Worm (Caenorhabditis elegans) whole organism, mixed stage, embryonic: ENCODE measurements around the gene rack-1.

Experiments used
- M03D4.4 ChIP-seq: sonication (generic microtip); optimal IDR thresholded peaks from 2 replicates; lab custom pipeline; 2017; ENCODE audit warnings: mild to moderate bottlenecking, missing genetic modification characterization, missing compliant biosample characterization
- bed-3 ChIP-seq: fragments of 200-800 bp; sonication (Bioruptor generic); optimal IDR thresholded peaks from 3 replicates; lab custom pipeline; 2018; ENCODE audit warnings: mild to moderate bottlenecking, missing genetic modification characterization, moderate library complexity, missing compliant biosample characterization
- ceh-39 ChIP-seq: fragments of 150-350 bp; optimal IDR thresholded peaks from 2 replicates; lab custom pipeline; 2014; ENCODE audit warnings: missing biosample characterization, missing genetic modification characterization
- ceh-43 ChIP-seq: fragments of 200-800 bp; sonication (Bioruptor generic); optimal IDR thresholded peaks from 2 replicates; lab custom pipeline; 2018; ENCODE audit warnings: mild to moderate bottlenecking, missing genetic modification characterization, moderate library complexity, missing compliant biosample characterization
- ceh-83 ChIP-seq: fragments of 200-800 bp; sonication (Bioruptor generic); optimal IDR thresholded peaks from 2 replicates; lab custom pipeline; 2018; ENCODE audit warnings: mild to moderate bottlenecking, missing genetic modification characterization, missing compliant biosample characterization
- ces-1 ChIP-seq: fragments of 150-350 bp; optimal IDR thresholded peaks from 2 replicates; lab custom pipeline; 2014; ENCODE audit warnings: missing biosample characterization, missing genetic modification reagents, missing genetic modification characterization
- cnd-1 ChIP-seq: fragments of 200-800 bp; sonication (Bioruptor generic); optimal IDR thresholded peaks from 2 replicates; lab custom pipeline; 2018; ENCODE audit warnings: mild to moderate bottlenecking, missing genetic modification characterization, missing compliant biosample characterization
- drap-1 ChIP-seq: fragments of 200-800 bp; sonication (Bioruptor generic); optimal IDR thresholded peaks from 3 replicates; lab custom pipeline; 2018; ENCODE audit warnings: mild to moderate bottlenecking, missing genetic modification characterization, missing compliant biosample characterization
- elt-1 ChIP-seq: sonication (generic microtip); optimal IDR thresholded peaks from 2 replicates; lab custom pipeline; 2017; ENCODE audit warnings: missing genetic modification characterization, mild to moderate bottlenecking, missing compliant biosample characterization, antibody characterized with exemption, moderate library complexity, borderline replicate concordance; ENCODE audit not compliant: insufficient read depth
- ham-2 ChIP-seq: fragments of 200-800 bp; sonication (Bioruptor generic); optimal IDR thresholded peaks from 2 replicates; lab custom pipeline; 2018; ENCODE audit warnings: mild to moderate bottlenecking, missing genetic modification characterization, missing compliant biosample characterization
- hlh-1 ChIP-seq: fragments of 150-350 bp; optimal IDR thresholded peaks from 2 replicates; lab custom pipeline; 2014; ENCODE audit warnings: missing biosample characterization, missing genetic modification reagents, missing genetic modification characterization
- lin-13 ChIP-seq: fragments of 150-350 bp; optimal IDR thresholded peaks from 2 replicates; lab custom pipeline; 2014; ENCODE audit warnings: missing biosample characterization, missing genetic modification characterization
- lin-32 ChIP-seq: fragments of 200-800 bp; sonication (Bioruptor generic); optimal IDR thresholded peaks from 2 replicates; lab custom pipeline; 2018; ENCODE audit warnings: mild to moderate bottlenecking, missing genetic modification characterization, missing compliant biosample characterization
- lsy-2 ChIP-seq: fragments of 150-350 bp; optimal IDR thresholded peaks from 2 replicates; lab custom pipeline; 2014; ENCODE audit warnings: missing biosample characterization, missing genetic modification characterization
- mab-5 ChIP-seq: fragments of 150-350 bp; optimal IDR thresholded peaks from 2 replicates; lab custom pipeline; 2014; ENCODE audit warnings: missing biosample characterization, missing genetic modification characterization
- mep-1 ChIP-seq: fragments of 150-350 bp; optimal IDR thresholded peaks from 2 replicates; lab custom pipeline; 2017; ENCODE audit warnings: missing biosample characterization, missing genetic modification reagents, missing genetic modification characterization, inconsistent platforms
- mls-2 ChIP-seq: sonication (generic microtip); optimal IDR thresholded peaks from 2 replicates; lab custom pipeline; 2016; ENCODE audit warnings: mild to moderate bottlenecking, missing genetic modification characterization, moderate library complexity, missing compliant biosample characterization
- nhr-12 ChIP-seq: fragments of 150-350 bp; optimal IDR thresholded peaks from 2 replicates; lab custom pipeline; 2014; ENCODE audit warnings: missing biosample characterization, missing genetic modification characterization
- nhr-2 ChIP-seq: fragments of 150-350 bp; optimal IDR thresholded peaks from 2 replicates; lab custom pipeline; 2014; ENCODE audit warnings: missing biosample characterization, missing genetic modification characterization
- nhr-237 ChIP-seq: fragments of 150-350 bp; optimal IDR thresholded peaks from 2 replicates; lab custom pipeline; 2014; ENCODE audit warnings: missing biosample characterization, missing genetic modification characterization
- nhr-76 ChIP-seq: sonication (generic microtip); optimal IDR thresholded peaks from 2 replicates; lab custom pipeline; 2017; ENCODE audit warnings: missing biosample characterization, missing genetic modification characterization
- pha-4 ChIP-seq: fragments of 150-350 bp; optimal IDR thresholded peaks from 2 replicates; lab custom pipeline; 2018; ENCODE audit warnings: missing biosample characterization, missing genetic modification reagents, missing genetic modification characterization
- sem-2 ChIP-seq: fragments of 200-800 bp; sonication (Bioruptor generic); optimal IDR thresholded peaks from 2 replicates; lab custom pipeline; 2018; ENCODE audit warnings: mild to moderate bottlenecking, missing genetic modification characterization, missing compliant biosample characterization
- snpc-4 ChIP-seq: fragments of 150-350 bp; optimal IDR thresholded peaks from 2 replicates; lab custom pipeline; 2014; ENCODE audit warnings: missing biosample characterization, missing genetic modification characterization
- sptf-1 ChIP-seq: sonication (generic microtip); optimal IDR thresholded peaks from 2 replicates; lab custom pipeline; 2017; ENCODE audit warnings: mild to moderate bottlenecking, missing genetic modification characterization, moderate library complexity, missing compliant biosample characterization
- tbx-8 ChIP-seq: fragments of 200-800 bp; sonication (Bioruptor generic); optimal IDR thresholded peaks from 2 replicates; lab custom pipeline; 2018; ENCODE audit warnings: mild to moderate bottlenecking, missing genetic modification characterization, moderate library complexity, missing compliant biosample characterization
- unc-120 ChIP-seq: sonication (generic microtip); optimal IDR thresholded peaks from 2 replicates; lab custom pipeline; 2017; ENCODE audit warnings: missing genetic modification characterization, missing compliant biosample characterization; ENCODE audit not compliant: poor library complexity, severe bottlenecking
- unc-39 ChIP-seq: fragments of 150-350 bp; optimal IDR thresholded peaks from 2 replicates; lab custom pipeline; 2014; ENCODE audit warnings: missing biosample characterization, missing genetic modification characterization
- unc-62 ChIP-seq: fragments of 150-350 bp; optimal IDR thresholded peaks from 2 replicates; lab custom pipeline; 2014; ENCODE audit warnings: missing biosample characterization, missing genetic modification reagents, missing genetic modification characterization
- zip-8 ChIP-seq: fragments of 150-350 bp; optimal IDR thresholded peaks from 2 replicates; lab custom pipeline; 2014; ENCODE audit warnings: missing biosample characterization, missing genetic modification characterization
- ztf-11 ChIP-seq: fragments of 150-350 bp; optimal IDR thresholded peaks from 2 replicates; lab custom pipeline; 2014; ENCODE audit warnings: missing biosample characterization, missing genetic modification characterization

The rack-1 gene

DNA sequence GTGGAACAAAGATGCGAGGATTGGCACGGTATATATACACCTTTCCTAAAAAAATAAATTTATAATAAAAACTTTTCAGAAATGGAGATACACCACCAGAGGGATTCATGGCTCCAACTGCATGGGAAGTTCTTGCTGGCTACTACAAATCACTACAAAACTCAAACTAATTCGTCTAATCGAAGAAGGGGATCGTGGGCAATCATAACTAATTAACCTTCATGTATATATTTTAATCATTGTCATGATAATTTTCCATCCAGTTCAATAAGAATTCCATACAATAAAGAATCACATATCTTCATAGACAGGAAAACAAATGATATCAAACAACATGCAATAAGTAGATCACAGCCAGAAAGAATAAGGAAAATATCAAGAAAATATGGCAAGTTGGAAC lies 12.4 kb upstream of the rack-1 start:
- TF ChIP-seq unc-62 (GFP tag; lab: Kevin White, UChicago) (no peak), drap-1 (GFP tag; lab: Kevin White, UChicago) (no peak), ceh-39 (tag; lab: Kevin White, UChicago) (no peak), unc-39 (no peak), nhr-76 (no peak), bed-3 (no peak), lin-13 (tag; lab: Kevin White, UChicago) (no peak)

- TF ChIP-seq ces-1 (GFP tag; lab: Kevin White, UChicago), result peak; percentile 99
- no peak for TF ChIP-seq lsy-2
Observed at ce11 chrIV:10170808-10171207, 5.7 kb upstream of the rack-1 start.

DNA sequence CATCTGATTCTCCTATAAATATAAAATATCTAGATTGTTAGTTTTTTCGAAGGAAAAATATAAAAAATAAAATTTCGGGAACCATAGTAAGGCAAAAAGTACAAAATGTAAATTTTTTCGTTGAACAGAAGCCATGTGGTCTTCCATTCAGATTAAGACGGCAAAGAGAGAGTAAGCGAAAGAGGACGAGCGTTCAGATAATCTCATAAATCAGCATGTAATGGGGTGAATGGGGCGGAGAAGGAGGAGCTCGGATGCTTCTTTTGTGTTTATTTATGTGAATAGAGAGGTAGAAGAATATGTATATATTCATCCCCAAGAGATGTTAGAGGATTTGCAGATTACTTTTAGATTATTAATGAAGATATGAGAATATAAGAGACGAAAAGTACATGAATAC lies 2.2 kb upstream of the rack-1 start, which contains the start of gene pxf-1:
TSS of gene pxf-1 (minus strand) at position 14 of the 400 bp plus-strand sequence.
- TF ChIP-seq nhr-12 (no peak), ces-1 (GFP tag; lab: Kevin White, UChicago) (peak; percentile 59)

ce11 chrIV:10174932-10175732 lies 1.3 kb upstream of the rack-1 start:
- no peak for TF ChIP-seq nhr-12
- peak; percentile 14 for TF ChIP-seq sptf-1 (tag; lab: Kevin White, UChicago)
- TF ChIP-seq pha-4 (tag; lab: Kevin White, UChicago), result peak; percentile 13
- TF ChIP-seq sem-2 (GFP tag; lab: Kevin White, UChicago), result no peak
- TF ChIP-seq ceh-43 (GFP tag; lab: Kevin White, UChicago), result no peak
- no peak for TF ChIP-seq lin-32 (GFP tag; lab: Kevin White, UChicago)
- no peak for TF ChIP-seq nhr-76
- peak; percentile 22 for TF ChIP-seq ham-2 (GFP tag; lab: Kevin White, UChicago)
- no peak for TF ChIP-seq elt-1 (tag; lab: Kevin White, UChicago)
- TF ChIP-seq hlh-1 (tag; lab: Kevin White, UChicago), result no peak
- no peak for TF ChIP-seq ceh-83 (GFP tag; lab: Kevin White, UChicago)
- no peak for TF ChIP-seq ces-1 (GFP tag; lab: Kevin White, UChicago)
- no peak for TF ChIP-seq nhr-237
- peak; percentile 60 for TF ChIP-seq M03D4.4 (tag; lab: Kevin White, UChicago)
- peak; percentile 51 for TF ChIP-seq mls-2
- peak; percentile 20 for TF ChIP-seq cnd-1 (tag; lab: Kevin White, UChicago)
- TF ChIP-seq lin-13 (tag; lab: Kevin White, UChicago), result no peak
- peak; percentile 63 for TF ChIP-seq drap-1 (GFP tag; lab: Kevin White, UChicago)
- peak; percentile 9 for TF ChIP-seq unc-120 (tag; lab: Kevin White, UChicago)

DNA sequence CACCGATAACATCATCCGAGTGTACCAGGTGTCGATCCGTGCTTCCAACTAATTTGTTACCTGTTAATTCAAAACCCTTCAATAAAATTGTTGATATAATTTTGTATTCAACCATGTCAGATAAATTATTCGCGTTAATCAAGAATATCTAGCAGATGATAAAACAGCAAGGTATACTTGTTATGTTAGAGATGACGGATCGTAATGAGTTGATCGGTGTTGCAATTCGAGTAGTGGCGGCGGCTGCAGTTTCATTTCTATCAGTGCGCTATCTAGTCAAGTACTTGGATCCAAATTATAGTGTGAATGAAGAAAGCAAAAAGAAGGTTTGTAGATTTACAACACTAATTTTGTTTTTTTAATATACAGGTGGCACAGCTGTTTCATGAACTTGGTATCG lies 1.3 kb downstream of the rack-1 start, which contains the start of gene mspn-1:
TSS of gene mspn-1 (plus strand) at position 190 of the 400 bp plus-strand sequence.
- TF ChIP-seq ces-1 (GFP tag; lab: Kevin White, UChicago), result no peak
- no peak for TF ChIP-seq pha-4 (tag; lab: Kevin White, UChicago)
- no peak for TF ChIP-seq hlh-1 (tag; lab: Kevin White, UChicago)
- TF ChIP-seq lsy-2, result no peak
- no peak for TF ChIP-seq unc-39
- TF ChIP-seq nhr-2, result no peak
- TF ChIP-seq unc-62 (GFP tag; lab: Kevin White, UChicago), result no peak
- TF ChIP-seq bed-3, result no peak
- no peak for TF ChIP-seq tbx-8 (GFP tag; lab: Kevin White, UChicago)
- TF ChIP-seq snpc-4 (tag; lab: Kevin White, UChicago), result no peak

ce11 chrIV:10180133-10180749 lies 3.8 kb downstream of the rack-1 start, which contains the start of gene gta-1:
gta-1 (plus strand) TSS chrIV:10180660.
- TF ChIP-seq mab-5 (no peak), unc-120 (tag; lab: Kevin White, UChicago) (peak; percentile 42), mep-1 (tag; lab: Kevin White, UChicago) (no peak), ztf-11 (tag; lab: Kevin White, UChicago) (no peak), tbx-8 (GFP tag; lab: Kevin White, UChicago) (no peak), zip-8 (no peak), ceh-39 (tag; lab: Kevin White, UChicago) (no peak), unc-39 (no peak), hlh-1 (tag; lab: Kevin White, UChicago) (peak; percentile 98), snpc-4 (tag; lab: Kevin White, UChicago) (no peak), M03D4.4 (tag; lab: Kevin White, UChicago) (no peak), mls-2 (no peak), unc-62 (GFP tag; lab: Kevin White, UChicago) (peak; percentile 44), ces-1 (GFP tag; lab: Kevin White, UChicago) (peak; percentile 35), ham-2 (GFP tag; lab: Kevin White, UChicago) (no peak), ceh-43 (GFP tag; lab: Kevin White, UChicago) (no peak)
